Worm (Caenorhabditis elegans): ENCODE measurements around the gene C17H12.37.

The C17H12.37 gene

DNA sequence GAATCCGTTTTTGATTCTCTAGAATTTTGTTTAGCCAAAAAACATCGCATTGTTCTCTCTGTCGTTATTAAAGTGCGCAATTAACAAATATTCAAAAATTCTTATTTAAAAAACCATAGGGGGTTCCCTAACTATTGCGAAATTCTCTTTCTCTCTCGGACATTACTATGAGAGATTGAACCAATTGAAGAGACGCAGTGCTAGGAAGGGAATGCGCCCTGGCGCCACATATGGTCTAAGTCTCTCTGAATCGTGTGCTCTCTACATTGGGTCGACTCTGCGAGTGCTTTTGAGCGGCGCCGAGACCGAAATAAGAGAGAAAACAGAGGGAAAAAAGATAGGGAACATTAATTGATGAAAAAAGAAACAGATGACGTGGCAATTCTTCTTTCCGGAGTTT is 19.0 kb upstream of the C17H12.37 start (continued):
- peak; percentile 52 for TF ChIP-seq nhr-23 (tag; optimal IDR thresholded peaks at IDR 0.05)
- TF ChIP-seq pqm-1 (tag; optimal IDR thresholded peaks at IDR 0.05): peak; percentile 49
- TF ChIP-seq egl-27 (tag; optimal IDR thresholded peaks at IDR 0.05): no peak
- TF ChIP-seq egl-5 (tag; optimal IDR thresholded peaks at IDR 0.05): peak; percentile 57
- no peak for TF ChIP-seq nhr-77 (tag; optimal IDR thresholded peaks at IDR 0.05)
- TF ChIP-seq daf-12 (tag; optimal IDR thresholded peaks at IDR 0.05): no peak
- peak; percentile 32 for TF ChIP-seq nhr-25 (tag; optimal IDR thresholded peaks at IDR 0.05)
- no peak for TF ChIP-seq elt-1 (tag; optimal IDR thresholded peaks at IDR 0.05)
- TF ChIP-seq nhr-67 (tag; optimal IDR thresholded peaks at IDR 0.05): no peak
- no peak for TF ChIP-seq nhr-76 (tag; optimal IDR thresholded peaks at IDR 0.05)
- TF ChIP-seq skn-1 (tag; optimal IDR thresholded peaks at IDR 0.05): peak; percentile 14
- TF ChIP-seq pha-4 (tag; optimal IDR thresholded peaks at IDR 0.05): peak; percentile 79
- TF ChIP-seq tbx-2 (tag; optimal IDR thresholded peaks at IDR 0.05): peak; percentile 4

- TF ChIP-seq fkh-2 (tag; optimal IDR thresholded peaks at IDR 0.05): no peak
- no peak for TF ChIP-seq elt-3 (tag; optimal IDR thresholded peaks at IDR 0.05)
- no peak for TF ChIP-seq hmg-11 (tag; optimal IDR thresholded peaks at IDR 0.05)
- no peak for TF ChIP-seq ztf-4 (tag; optimal IDR thresholded peaks at IDR 0.05)
- TF ChIP-seq eor-1 (tag; optimal IDR thresholded peaks at IDR 0.05): no peak
- no peak for TF ChIP-seq zag-1 (tag; optimal IDR thresholded peaks at IDR 0.05)
- TF ChIP-seq nhr-76 (tag; optimal IDR thresholded peaks at IDR 0.05): no peak
- TF ChIP-seq nhr-23 (tag; optimal IDR thresholded peaks at IDR 0.05): no peak
- TF ChIP-seq mdl-1 (tag; optimal IDR thresholded peaks at IDR 0.05): no peak
These were observed 15.0 kb upstream of the C17H12.37 start for ce11 chrIV:6789950-6790349.

- TF ChIP-seq pqm-1 (tag; optimal IDR thresholded peaks at IDR 0.05) (peak; percentile 77), tbx-2 (tag; optimal IDR thresholded peaks at IDR 0.05) (peak; percentile 70), unc-39 (tag; optimal IDR thresholded peaks at IDR 0.05) (no peak), nhr-25 (tag; optimal IDR thresholded peaks at IDR 0.05) (peak; percentile 98), ceh-9 (tag; optimal IDR thresholded peaks at IDR 0.05) (no peak), unc-62 (GFP tag; optimal IDR thresholded peaks at IDR 0.05) (peak; percentile 76), elt-1 (tag; optimal IDR thresholded peaks at IDR 0.05) (peak; percentile 66), ceh-28 (tag; optimal IDR thresholded peaks at IDR 0.05) (peak; percentile 88), ZK546.5 (tag; optimal IDR thresholded peaks at IDR 0.05) (no peak), mdl-1 (tag; optimal IDR thresholded peaks at IDR 0.05) (no peak), lsy-12 (tag; optimal IDR thresholded peaks at IDR 0.05) (peak; percentile 83), lin-39 (tag; optimal IDR thresholded peaks at IDR 0.05) (peak; percentile 98), R02D3.7 (tag; optimal IDR thresholded peaks at IDR 0.05) (peak; percentile 70), nhr-23 (tag; optimal IDR thresholded peaks at IDR 0.05) (peak; percentile 97), ceh-82 (tag; optimal IDR thresholded peaks at IDR 0.05) (peak; percentile 31), nhr-43 (tag; optimal IDR thresholded peaks at IDR 0.05; ENCODE audit: poor library complexity, severe bottlenecking) (peak; percentile 66), nhr-12 (tag; optimal IDR thresholded peaks at IDR 0.05) (no peak), nfya-1 (tag; optimal IDR thresholded peaks at IDR 0.05; ENCODE audit: insufficient read depth) (peak; percentile 97), mml-1 (tag; optimal IDR thresholded peaks at IDR 0.05) (no peak), aly-2 (tag; optimal IDR thresholded peaks at IDR 0.05) (no peak), egl-27 (tag; optimal IDR thresholded peaks at IDR 0.05) (peak; percentile 60), skn-1 (tag; optimal IDR thresholded peaks at IDR 0.05) (peak; percentile 82), nhr-11 (tag; optimal IDR thresholded peaks at IDR 0.05) (peak; percentile 58), ceh-16 (tag; optimal IDR thresholded peaks at IDR 0.05) (peak; percentile 40), pha-4 (tag; optimal IDR thresholded peaks at IDR 0.05) (peak; percentile 99), fkh-10 (GFP tag; optimal IDR thresholded peaks at IDR 0.05) (peak; percentile 40), daf-12 (tag; optimal IDR thresholded peaks at IDR 0.05) (no peak), egl-5 (tag; optimal IDR thresholded peaks at IDR 0.05) (peak; percentile 98), zag-1 (tag; optimal IDR thresholded peaks at IDR 0.05) (no peak), ztf-11 (tag; optimal IDR thresholded peaks at IDR 0.05) (no peak), eor-1 (tag; optimal IDR thresholded peaks at IDR 0.05) (no peak), lin-15B (tag; optimal IDR thresholded peaks at IDR 0.05) (peak; percentile 100), sea-2 (GFP tag; optimal IDR thresholded peaks at IDR 0.05) (peak; percentile 41), nhr-67 (tag; optimal IDR thresholded peaks at IDR 0.05) (no peak), nhr-28 (tag; optimal IDR thresholded peaks at IDR 0.05) (no peak), fos-1 (tag; optimal IDR thresholded peaks at IDR 0.05) (peak; percentile 5), nhr-77 (tag; optimal IDR thresholded peaks at IDR 0.05) (peak; percentile 90), elt-2 (tag; optimal IDR thresholded peaks at IDR 0.05) (peak; percentile 74), hmg-11 (tag; optimal IDR thresholded peaks at IDR 0.05) (peak; percentile 89), ama-1 (optimal IDR thresholded peaks at IDR 0.05) (peak; percentile 36), nhr-237 (tag; optimal IDR thresholded peaks at IDR 0.05) (no peak), snpc-4 (tag; optimal IDR thresholded peaks at IDR 0.05) (peak; percentile 92), jun-1 (tag; optimal IDR thresholded peaks at IDR 0.05) (peak; percentile 75), fkh-2 (tag; optimal IDR thresholded peaks at IDR 0.05) (no peak)
These were observed 14.3 kb upstream of the C17H12.37 start, which contains the start of the genes C17H12.2 and vha-8 for ce11 chrIV:6790438-6791124. Gene C17H12.2 (minus strand): TSS chrIV:6790488. Gene vha-8 (plus strand): TSS chrIV:6791074.

Data from whole organism, L3 larva.